Fruit fly (Drosophila melanogaster): Measurements from ENCODE around the gene CG3437.
A peak's percentile ranks its signal among the peaks of the same experiment; 100 is the strongest.

CG3437 gene

DNA sequence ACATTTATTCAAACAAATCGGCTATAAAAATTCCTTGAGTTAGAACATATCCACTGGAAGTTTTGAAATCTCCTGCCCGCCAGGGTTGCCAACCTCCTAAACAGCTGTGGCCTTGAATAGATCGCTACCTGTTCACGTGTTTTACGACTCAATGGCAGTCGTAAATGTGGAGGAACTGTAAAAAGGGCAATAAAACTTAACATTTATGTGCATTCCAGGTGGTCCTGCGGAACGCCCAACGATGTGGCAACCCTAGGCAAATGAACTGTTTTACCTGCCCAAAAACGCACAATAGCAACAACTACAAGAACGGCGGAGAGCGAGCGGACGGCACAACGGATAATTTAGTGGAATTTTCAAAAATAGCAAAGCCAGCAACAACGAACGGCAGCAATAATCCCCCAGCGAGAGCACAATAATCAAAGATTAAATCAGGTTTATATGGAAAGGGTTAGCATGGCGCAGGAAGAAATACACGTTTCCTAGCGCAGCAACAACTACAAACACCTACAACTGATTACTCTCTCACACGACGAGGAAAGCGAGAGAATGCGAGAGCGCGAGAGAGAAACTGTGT is 4.3 kb upstream of the CG3437 start (continued):
- TF ChIP-seq Fer1 (GFP tag; optimal IDR thresholded peaks at IDR 0.05) (no peak), pnt (GFP tag; optimal IDR thresholded peaks at IDR 0.05) (no peak), CG4820 (GFP tag; optimal IDR thresholded peaks at IDR 0.05) (no peak), br (optimal IDR thresholded peaks at IDR 0.05) (no peak), tll (GFP tag; optimal IDR thresholded peaks at IDR 0.05) (no peak), CG8359 (GFP tag; optimal IDR thresholded peaks at IDR 0.05; ENCODE audit: borderline replicate concordance) (no peak), CG17359 (tag; optimal IDR thresholded peaks at IDR 0.05) (peak; percentile 65), HLH3B (GFP tag; IDR thresholded peaks at IDR 0.05) (no peak), unpg (GFP tag; optimal IDR thresholded peaks at IDR 0.05) (peak; percentile 47), mam (GFP tag; optimal IDR thresholded peaks at IDR 0.05) (peak; percentile 7), Spps (tag; optimal IDR thresholded peaks at IDR 0.05) (peak; percentile 12), CG4360 (GFP tag; IDR thresholded peaks at IDR 0.05) (peak; percentile 66), CG10959 (GFP tag; IDR thresholded peaks at IDR 0.05) (peak; percentile 18; the same call in 1 of the 2 replicates), Deaf1 (tag; optimal IDR thresholded peaks at IDR 0.05) (no peak), chn (GFP tag; optimal IDR thresholded peaks at IDR 0.05) (peak; percentile 31), ham (GFP tag; IDR thresholded peaks at IDR 0.05) (no peak), CG7745 (tag; optimal IDR thresholded peaks at IDR 0.05) (no peak), Optix (GFP tag; IDR thresholded peaks at IDR 0.05) (no peak), CG17361 (GFP tag; IDR thresholded peaks at IDR 0.05) (no peak), Aef1 (GFP tag; IDR thresholded peaks at IDR 0.05) (0 out of 3 replicates have a peak, but pooled peaks have one; percentile 9), CG9727 (GFP tag; optimal IDR thresholded peaks at IDR 0.05) (no peak), Atf6 (GFP tag; IDR thresholded peaks at IDR 0.05) (peak; percentile 36), CG13424 (tag; optimal IDR thresholded peaks at IDR 0.05) (no peak), CG7271 (tag; optimal IDR thresholded peaks at IDR 0.05) (peak; percentile 98), CG6689 (GFP tag; IDR thresholded peaks at IDR 0.05) (peak; percentile 31; the same call in 1 of the 2 replicates), ems (GFP tag; optimal IDR thresholded peaks at IDR 0.05) (peak; percentile 17), ap (GFP tag; IDR thresholded peaks at IDR 0.05) (0 out of 2 replicates have a peak, but pooled peaks have one; percentile 20), CoRest (tag; optimal IDR thresholded peaks at IDR 0.05) (peak; percentile 5), cwo (GFP tag; optimal IDR thresholded peaks at IDR 0.05) (no peak), CG12071 (GFP tag; optimal IDR thresholded peaks at IDR 0.05) (peak; percentile 58), CG4707 (GFP tag; optimal IDR thresholded peaks at IDR 0.05) (no peak), ase (GFP tag; IDR thresholded peaks at IDR 0.05) (no peak), CG13624 (GFP tag; optimal IDR thresholded peaks at IDR 0.05) (no peak), HLH54F (GFP tag; optimal IDR thresholded peaks at IDR 0.05) (no peak), crp (GFP tag; optimal IDR thresholded peaks at IDR 0.05) (peak in 1 of 2 experiments; percentile 17), Trl (optimal IDR thresholded peaks at IDR 0.05) (peak in 1 of 2 experiments; percentile 96), Trl (GFP tag; optimal IDR thresholded peaks at IDR 0.05) (no peak), lab (GFP tag; optimal IDR thresholded peaks at IDR 0.05) (no peak), NK7.1 (GFP tag; optimal IDR thresholded peaks at IDR 0.05) (no peak), Bdp1 (GFP tag; optimal IDR thresholded peaks at IDR 0.05) (no peak), ttk (GFP tag; IDR thresholded peaks at IDR 0.05) (0 out of 2 replicates have a peak, but pooled peaks have one; percentile 14), Dfd (GFP tag; optimal IDR thresholded peaks at IDR 0.05) (no peak), CG11695 (GFP tag; IDR thresholded peaks at IDR 0.05) (peak; percentile 47; the same call in 2 of the 3 replicates), Med (GFP tag) (peak; percentile 95), CG9215 (GFP tag; IDR thresholded peaks at IDR 0.05) (no peak; the same call in 1 of the 2 replicates), exex (tag; optimal IDR thresholded peaks at IDR 0.05) (no peak), CG18599 (GFP tag; optimal IDR thresholded peaks at IDR 0.05) (no peak), seq (GFP tag; IDR thresholded peaks at IDR 0.05) (0 out of 2 replicates have a peak, but pooled peaks have one; percentile 9), Xrp1 (GFP tag; IDR thresholded peaks at IDR 0.05) (peak; percentile 57; the same call in 1 of the 2 replicates), CG15073 (GFP tag; optimal IDR thresholded peaks at IDR 0.05) (no peak), Mrtf (GFP tag; IDR thresholded peaks at IDR 0.05) (peak; percentile 57; the same call in 1 of the 3 replicates)
